Worm (Caenorhabditis elegans): Measurements from ENCODE around the gene aass-1.

ce11 chrIV:262460-262859 lies 17.5 kb downstream of the aass-1 start:
- TF ChIP-seq sptf-1 (tag; optimal IDR thresholded peaks at IDR 0.05) = no peak
- no peak for TF ChIP-seq ham-2 (GFP tag; optimal IDR thresholded peaks at IDR 0.05)
- TF ChIP-seq pha-4 (tag; optimal IDR thresholded peaks at IDR 0.05) = no peak
- TF ChIP-seq nhr-237 (tag; optimal IDR thresholded peaks at IDR 0.05) = no peak
- TF ChIP-seq unc-62 (GFP tag; optimal IDR thresholded peaks at IDR 0.05) = no peak
- no peak for TF ChIP-seq unc-39 (tag; optimal IDR thresholded peaks at IDR 0.05)
- no peak for TF ChIP-seq blmp-1 (tag; optimal IDR thresholded peaks at IDR 0.05)
- TF ChIP-seq elt-1 (tag; optimal IDR thresholded peaks at IDR 0.05; ENCODE audit: borderline replicate concordance, insufficient read depth) = no peak
- no peak for TF ChIP-seq ces-1 (GFP tag; optimal IDR thresholded peaks at IDR 0.05)
- no peak for TF ChIP-seq ztf-11 (tag; optimal IDR thresholded peaks at IDR 0.05)
